Fruit fly (Drosophila melanogaster): ENCODE data around the gene CG11927.

CG11927 gene

DNA sequence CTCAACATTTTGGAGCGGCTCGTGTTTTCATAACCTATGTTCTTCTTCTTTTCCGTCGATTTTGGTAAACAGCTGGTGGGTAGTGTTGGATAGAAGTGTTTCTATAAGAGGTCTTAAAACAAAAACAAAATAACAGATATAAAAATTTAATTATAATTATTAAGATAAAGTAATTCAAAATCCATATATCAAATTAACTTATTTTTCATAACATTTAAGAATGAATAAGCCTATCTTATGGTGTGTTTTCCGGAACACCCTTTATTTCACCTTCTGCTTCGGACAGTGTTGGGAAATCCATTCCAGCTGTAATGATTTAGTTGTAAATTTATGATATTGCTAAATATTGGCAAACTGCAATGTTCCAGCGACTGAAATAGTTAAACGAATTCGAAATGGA, 2.8 kb downstream of the CG11927 start, which contains the start of the genes mRpS2 and Mon1 (continued):
- TF ChIP-seq knrl (GFP tag; IDR thresholded peaks at IDR 0.05; ENCODE audit: partially characterized antibody) (no peak), bcd (GFP tag; optimal IDR thresholded peaks at IDR 0.05) (peak; percentile 94), CG5953 (GFP tag; IDR thresholded peaks at IDR 0.05) (peak; percentile 95), ap (GFP tag; IDR thresholded peaks at IDR 0.05) (peak; percentile 96), croc (GFP tag; conservative IDR thresholded peaks at IDR 0.05) (peak; percentile 83), CG13624 (GFP tag; optimal IDR thresholded peaks at IDR 0.05) (peak; percentile 80), pan (optimal IDR thresholded peaks at IDR 0.05) (no peak), pan (GFP tag; optimal IDR thresholded peaks at IDR 0.05 in 1 of 2, IDR thresholded peaks at IDR 0.05 in 1 of 2) (peak in 1 of 2 experiments; percentile 99), en (GFP tag; optimal IDR thresholded peaks at IDR 0.05) (peak; percentile 35), CG14710 (tag; optimal IDR thresholded peaks at IDR 0.05) (peak; percentile 95), CG16813 (GFP tag; IDR thresholded peaks at IDR 0.05; ENCODE audit: partially characterized antibody) (no peak; the same call in 2 of the 3 replicates), CG11093 (GFP tag; IDR thresholded peaks at IDR 0.05) (peak; percentile 86), CG2875 (GFP tag; optimal IDR thresholded peaks at IDR 0.05) (peak; percentile 83), sens (GFP tag) (peak; percentile 97), Opbp (GFP tag; IDR thresholded peaks at IDR 0.05; ENCODE audit: partially characterized antibody) (no peak), Dek (tag; optimal IDR thresholded peaks at IDR 0.05) (peak; percentile 94), dan (GFP tag; IDR thresholded peaks at IDR 0.05) (no peak), CG12155 (GFP tag; optimal IDR thresholded peaks at IDR 0.05) (peak; percentile 95), CG30020 (tag; optimal IDR thresholded peaks at IDR 0.05) (peak; percentile 81), CG6272 (GFP tag; IDR thresholded peaks at IDR 0.05) (peak; percentile 95), mam (GFP tag; optimal IDR thresholded peaks at IDR 0.05) (peak; percentile 91), Dad (GFP tag; optimal IDR thresholded peaks at IDR 0.05) (peak; percentile 73), CG16815 (GFP tag; optimal IDR thresholded peaks at IDR 0.05) (peak; percentile 83), zfh2 (GFP tag; optimal IDR thresholded peaks at IDR 0.05) (peak; percentile 84), yki (optimal IDR thresholded peaks at IDR 0.05) (no peak), Myb (GFP tag; optimal IDR thresholded peaks at IDR 0.05) (peak; percentile 21), CG6254 (GFP tag; optimal IDR thresholded peaks at IDR 0.05) (peak; percentile 89), Hr78 (GFP tag; optimal IDR thresholded peaks at IDR 0.05) (peak in 1 of 2 experiments; percentile 78), CG12659 (GFP tag; optimal IDR thresholded peaks at IDR 0.05) (peak; percentile 96), CG16779 (GFP tag; IDR thresholded peaks at IDR 0.05) (0 out of 2 replicates have a peak, but pooled peaks have one; percentile 63), pho (GFP tag; optimal IDR thresholded peaks at IDR 0.05) (peak; percentile 71), inv (GFP tag; IDR thresholded peaks at IDR 0.05; ENCODE audit: partially characterized antibody) (no peak), crol (GFP tag; IDR thresholded peaks at IDR 0.05) (peak; percentile 53), CG12744 (GFP tag; optimal IDR thresholded peaks at IDR 0.05) (peak; percentile 65), CG8089 (GFP tag; optimal IDR thresholded peaks at IDR 0.05) (peak; percentile 70), nau (GFP tag; optimal IDR thresholded peaks at IDR 0.05) (no peak), Kr (GFP tag; optimal IDR thresholded peaks at IDR 0.05) (peak; percentile 16), C15 (GFP tag; IDR thresholded peaks at IDR 0.05) (peak; percentile 88), twi (tag; optimal IDR thresholded peaks at IDR 0.05) (peak; percentile 81), ham (GFP tag; IDR thresholded peaks at IDR 0.05) (peak; percentile 79), cg (GFP tag; optimal IDR thresholded peaks at IDR 0.05) (no peak), HmgZ (tag; optimal IDR thresholded peaks at IDR 0.05) (peak; percentile 92), z (GFP tag; IDR thresholded peaks at IDR 0.05) (peak; percentile 31; the same call in 1 of the 3 replicates), trh (GFP tag; optimal IDR thresholded peaks at IDR 0.05) (peak; percentile 84), sisA (GFP tag; IDR thresholded peaks at IDR 0.05) (peak; percentile 94), fd96Cb (tag; optimal IDR thresholded peaks at IDR 0.05) (peak; percentile 94), eve (GFP tag; optimal IDR thresholded peaks at IDR 0.05) (no peak), klu (GFP tag; IDR thresholded peaks at IDR 0.05) (peak; percentile 89), BEAF-32 (GFP tag; optimal IDR thresholded peaks at IDR 0.05) (peak; percentile 16), CG31365 (tag; optimal IDR thresholded peaks at IDR 0.05) (peak; percentile 48), Usf (GFP tag; optimal IDR thresholded peaks at IDR 0.05) (peak; percentile 75)
